Fruit fly (Drosophila melanogaster) whole organism, prepupa: Measurements from ENCODE around the gene bin.
A peak's percentile ranks its signal among the peaks of the same experiment; 100 is the strongest.

Experiments
- CG10631 ChIP-seq: fragments of 200-800 bp; sonication (Bioruptor generic); optimal IDR thresholded peaks from 2 replicates; lab custom pipeline; 2016; ENCODE audit warnings: missing biosample characterization, missing genetic modification characterization
- CG10669 ChIP-seq: fragments of 200-800 bp; sonication (Bioruptor generic); optimal IDR thresholded peaks from 3 replicates; lab custom pipeline; 2018; ENCODE audit warnings: missing biosample characterization, mild to moderate bottlenecking, missing genetic modification characterization, moderate library complexity
- CG11294 ChIP-seq: fragments of 200-800 bp; sonication (Bioruptor generic); IDR thresholded peaks from 2 replicates; pipeline ENCODE4 v1.3.6; 2022; ENCODE audit warnings: missing biosample characterization, missing genetic modification characterization
- CG11902 ChIP-seq: fragments of 200-800 bp; sonication (Bioruptor generic); optimal IDR thresholded peaks from 3 replicates; lab custom pipeline; 2016; ENCODE audit warnings: missing biosample characterization, missing genetic modification characterization
- CG15336 ChIP-seq: fragments of 200-800 bp; sonication (Bioruptor generic); IDR thresholded peaks from 2 replicates; pipeline ENCODE4 v1.3.6; 2022; ENCODE audit warnings: missing biosample characterization, missing genetic modification characterization
- CG3032 ChIP-seq: fragments of 200-800 bp; optimal IDR thresholded peaks from 2 replicates; lab custom pipeline; 2019; ENCODE audit warnings: missing biosample characterization, mild to moderate bottlenecking, missing genetic modification characterization, moderate library complexity
- CG31627 ChIP-seq: fragments of 200-800 bp; sonication (Bioruptor generic); optimal IDR thresholded peaks from 3 replicates; lab custom pipeline; 2016; ENCODE audit warnings: missing biosample characterization, missing genetic modification characterization
- CG32006 ChIP-seq: fragments of 200-800 bp; sonication (Bioruptor generic); optimal IDR thresholded peaks from 3 replicates; lab custom pipeline; 2017; ENCODE audit warnings: missing biosample characterization, mild to moderate bottlenecking, missing genetic modification characterization
- CG34406 ChIP-seq: fragments of 200-800 bp; sonication (Bioruptor generic); optimal IDR thresholded peaks from 3 replicates; lab custom pipeline; 2016; ENCODE audit warnings: missing biosample characterization, missing genetic modification characterization
- CG4318 ChIP-seq: fragments of 200-800 bp; sonication (Bioruptor generic); optimal IDR thresholded peaks from 3 replicates; lab custom pipeline; 2017; ENCODE audit warnings: missing biosample characterization, mild to moderate bottlenecking, missing genetic modification characterization
- CG6163 ChIP-seq: fragments of 200-800 bp; sonication (Bioruptor generic); IDR thresholded peaks from 3 replicates; pipeline ENCODE4 v1.3.6; 2022; ENCODE audit warnings: missing biosample characterization, missing genetic modification characterization
- CG6276 ChIP-seq: fragments of 200-800 bp; sonication (Bioruptor generic); optimal IDR thresholded peaks from 2 replicates; lab custom pipeline; 2017; ENCODE audit warnings: missing biosample characterization, mild to moderate bottlenecking, missing genetic modification characterization
- CG6792 ChIP-seq: fragments of 200-800 bp; sonication (Bioruptor generic); optimal IDR thresholded peaks from 3 replicates; lab custom pipeline; 2016; ENCODE audit warnings: missing biosample characterization, missing genetic modification characterization
- CG6808 ChIP-seq: fragments of 200-800 bp; sonication (Bioruptor generic); optimal IDR thresholded peaks from 3 replicates; lab custom pipeline; 2017; ENCODE audit warnings: missing biosample characterization, missing genetic modification characterization, mild to moderate bottlenecking, moderate library complexity, missing genetic modification reagents
- CG6854 ChIP-seq: fragments of 200-800 bp; sonication (Bioruptor generic); optimal IDR thresholded peaks from 2 replicates; lab custom pipeline; 2017; ENCODE audit warnings: missing biosample characterization, mild to moderate bottlenecking, missing genetic modification characterization
- CG7368 ChIP-seq: fragments of 200-800 bp; sonication (Bioruptor generic); optimal IDR thresholded peaks from 3 replicates; lab custom pipeline; 2016; ENCODE audit warnings: missing biosample characterization, missing genetic modification characterization
- CG8119 ChIP-seq: fragments of 200-800 bp; sonication (Bioruptor generic); IDR thresholded peaks from 3 replicates; pipeline ENCODE4 v1.3.6; 2022; ENCODE audit warnings: missing biosample characterization, missing genetic modification characterization
- CG8319 ChIP-seq: fragments of 200-800 bp; sonication (Bioruptor generic); optimal IDR thresholded peaks from 3 replicates; lab custom pipeline; 2016; ENCODE audit warnings: missing biosample characterization, missing genetic modification characterization
- CG8632 ChIP-seq: fragments of 200-800 bp; sonication (Bioruptor generic); optimal IDR thresholded peaks from 3 replicates; lab custom pipeline; 2016; ENCODE audit warnings: missing biosample characterization, missing genetic modification characterization
- Eip75B ChIP-seq: fragments of 200-800 bp; sonication (Bioruptor generic); optimal IDR thresholded peaks from 3 replicates; lab custom pipeline; 2016; ENCODE audit warnings: missing biosample characterization, missing genetic modification characterization
- Eip78C ChIP-seq: fragments of 200-800 bp; sonication (Bioruptor generic); peaks from one replicate; lab custom pipeline; 2016; ENCODE audit warnings: missing biosample characterization, missing genetic modification characterization
- Eip93F ChIP-seq: fragments of 200-800 bp; sonication (Bioruptor generic); optimal IDR thresholded peaks from 2 replicates; lab custom pipeline; 2016; ENCODE audit warnings: missing biosample characterization, mild to moderate bottlenecking, missing genetic modification characterization
- Ets21C ChIP-seq: fragments of 200-800 bp; sonication (Bioruptor generic); optimal IDR thresholded peaks from 3 replicates; lab custom pipeline; 2016; ENCODE audit warnings: missing biosample characterization, missing genetic modification characterization
- Ets96B ChIP-seq: fragments of 200-800 bp; optimal IDR thresholded peaks from 2 replicates; lab custom pipeline; 2019; ENCODE audit warnings: missing biosample characterization, mild to moderate bottlenecking, missing genetic modification characterization, moderate library complexity
- Hr39 ChIP-seq: fragments of 200-800 bp; sonication (Bioruptor generic); optimal IDR thresholded peaks from 2 replicates; lab custom pipeline; 2016; ENCODE audit warnings: missing biosample characterization, missing genetic modification characterization
- Hr4 ChIP-seq: fragments of 200-800 bp; sonication (Bioruptor generic); optimal IDR thresholded peaks from 3 replicates; lab custom pipeline; 2016; ENCODE audit warnings: missing biosample characterization, missing genetic modification characterization
- Met ChIP-seq: fragments of 200-800 bp; sonication (Bioruptor generic); optimal IDR thresholded peaks from 3 replicates; lab custom pipeline; 2016; ENCODE audit warnings: missing biosample characterization, missing genetic modification characterization
- Smox ChIP-seq: fragments of 200-800 bp; sonication (Bioruptor generic); optimal IDR thresholded peaks from 3 replicates; lab custom pipeline; 2016; ENCODE audit warnings: missing biosample characterization, missing genetic modification characterization
- Sox14 ChIP-seq: fragments of 200-800 bp; sonication (Bioruptor generic); optimal IDR thresholded peaks from 3 replicates; lab custom pipeline; 2016; ENCODE audit warnings: missing biosample characterization, missing genetic modification characterization
- achi ChIP-seq: fragments of 200-800 bp; sonication (Bioruptor generic); optimal IDR thresholded peaks from 3 replicates; lab custom pipeline; 2016; ENCODE audit warnings: missing biosample characterization, missing genetic modification characterization
- acj6 ChIP-seq: fragments of 200-800 bp; sonication (Bioruptor generic); optimal IDR thresholded peaks from 3 replicates; lab custom pipeline; 2016; ENCODE audit warnings: missing biosample characterization, missing genetic modification characterization
- dac ChIP-seq: fragments of 200-800 bp; sonication (Bioruptor generic); optimal IDR thresholded peaks from 2 replicates; lab custom pipeline; 2017; ENCODE audit warnings: missing biosample characterization, mild to moderate bottlenecking, missing genetic modification characterization
- eg ChIP-seq: fragments of 200-800 bp; sonication (Bioruptor generic); IDR thresholded peaks from 3 replicates; pipeline ENCODE4 v1.3.6; 2022; ENCODE audit warnings: missing biosample characterization, missing genetic modification characterization
- esn ChIP-seq: fragments of 200-800 bp; sonication (Bioruptor generic); optimal IDR thresholded peaks from 2 replicates; lab custom pipeline; 2016; ENCODE audit warnings: missing biosample characterization, mild to moderate bottlenecking, missing genetic modification characterization, moderate library complexity
- fd59A ChIP-seq: fragments of 200-800 bp; sonication (Bioruptor generic); optimal IDR thresholded peaks from 2 replicates; lab custom pipeline; 2017; ENCODE audit warnings: missing biosample characterization, mild to moderate bottlenecking, missing genetic modification characterization, missing genetic modification reagents
- fkh ChIP-seq: fragments of 200-800 bp; sonication (Bioruptor generic); optimal IDR thresholded peaks from 3 replicates; lab custom pipeline; 2017; ENCODE audit warnings: missing biosample characterization, mild to moderate bottlenecking, missing genetic modification characterization, moderate library complexity
- lz ChIP-seq: fragments of 200-800 bp; sonication (Bioruptor generic); optimal IDR thresholded peaks from 3 replicates; lab custom pipeline; 2016; ENCODE audit warnings: missing biosample characterization, missing genetic modification characterization
- net ChIP-seq: fragments of 200-800 bp; sonication (Bioruptor generic); optimal IDR thresholded peaks from 3 replicates; lab custom pipeline; 2016; ENCODE audit warnings: missing biosample characterization, missing genetic modification characterization
- salr ChIP-seq, 2 experiments: fragments of 200-800 bp; sonication (Bioruptor generic); optimal IDR thresholded peaks; 3 replicates each; lab custom pipeline; 2016 to 2018; ENCODE audit warnings: missing biosample characterization in 2 of 2, missing genetic modification characterization in 2 of 2, mild to moderate bottlenecking in 1 of 2
- ss ChIP-seq, 2 experiments: fragments of 200-800 bp; sonication (Bioruptor generic); optimal IDR thresholded peaks; 2 replicates in 1 of 2; 3 replicates in 1 of 2; lab custom pipeline; 2017 to 2018; ENCODE audit warnings: mild to moderate bottlenecking in 2 of 2, missing biosample characterization in 2 of 2, missing genetic modification characterization in 2 of 2, moderate library complexity in 1 of 2
- vri ChIP-seq: fragments of 200-800 bp; sonication (Bioruptor generic); optimal IDR thresholded peaks from 3 replicates; lab custom pipeline; 2016; ENCODE audit warnings: missing biosample characterization, mild to moderate bottlenecking, missing genetic modification characterization

The bin gene

DNA sequence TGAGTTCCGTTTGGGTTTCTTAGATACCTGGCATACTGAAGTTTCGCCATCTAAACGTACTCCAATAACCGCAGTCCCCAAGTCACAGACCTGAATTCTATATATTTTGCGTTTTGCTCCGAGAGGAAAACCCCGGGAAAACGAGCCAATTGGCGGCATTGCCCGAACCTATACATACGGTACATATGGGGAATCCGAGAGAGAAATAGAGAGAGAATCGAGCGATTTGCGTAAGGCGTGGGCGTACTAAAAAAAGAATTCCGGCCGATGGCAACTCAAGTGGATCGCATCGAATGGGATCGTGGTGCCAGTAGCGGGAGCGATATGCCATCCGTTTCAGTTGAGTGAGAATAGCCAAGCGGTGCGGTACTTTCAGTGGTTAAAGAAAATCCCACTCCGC, at the start of gene bin:
Gene bin, plus strand, starts transcription at position 335 of the 400 bp plus-strand sequence.
- no peak for TF ChIP-seq Sox14 (GFP tag; lab: Kevin White, UChicago)
- no peak for TF ChIP-seq CG15336 (GFP tag; lab: Robert Waterston, UW)
- no peak for TF ChIP-seq Eip78C (GFP tag; lab: Kevin White, UChicago)
- no peak for TF ChIP-seq Hr39 (GFP tag; lab: Kevin White, UChicago)
- no peak for TF ChIP-seq fkh

dm6 chr3L:6942103-6942830, 48.2 kb upstream of the bin start:
- TF ChIP-seq CG6808 (GFP tag; lab: Kevin White, UChicago) = no peak
- TF ChIP-seq Eip93F = no peak
- TF ChIP-seq Eip78C (GFP tag; lab: Kevin White, UChicago) = peak; percentile 21
- TF ChIP-seq, all 60 proteins: peak for 1

DNA sequence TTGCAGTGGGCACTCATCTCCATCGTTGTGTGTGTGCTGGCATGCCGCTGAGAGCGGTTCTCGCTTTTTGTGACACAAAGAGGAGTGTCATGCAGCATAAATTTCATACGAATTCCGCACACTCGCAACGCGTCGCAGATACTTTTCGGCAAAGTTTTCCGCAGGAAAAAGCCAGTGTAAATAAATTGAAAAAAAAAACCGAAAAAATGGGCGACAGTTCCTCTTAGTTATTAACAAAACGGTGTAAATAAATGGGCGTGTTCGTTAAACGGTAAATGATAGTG, 47.6 kb upstream of the bin start, which contains the start of gene tow:
Gene tow, plus strand, starts transcription at position 26 of the 284 bp plus-strand sequence.
- TF ChIP-seq Smox (GFP tag; lab: Kevin White, UChicago) = no peak
- TF ChIP-seq fd59A (GFP tag; lab: Kevin White, UChicago) = no peak
- TF ChIP-seq CG10669 (GFP tag; lab: Kevin White, UChicago) = no peak

- TF ChIP-seq achi (GFP tag; lab: Kevin White, UChicago) = no peak
- TF ChIP-seq lz (GFP tag; lab: Kevin White, UChicago) = no peak
- no peak for TF ChIP-seq Eip93F
- TF ChIP-seq Hr4 (GFP tag; lab: Kevin White, UChicago) = no peak
- TF ChIP-seq CG6163 (GFP tag; lab: Robert Waterston, UW) = no peak
- TF ChIP-seq salr (GFP tag; optimal IDR thresholded peaks at IDR 0.05; lab: Kevin White, UChicago) = peak in 1 of 2 experiments; percentile 11
- no peak for TF ChIP-seq Eip75B (GFP tag; lab: Kevin White, UChicago)
- TF ChIP-seq esn (GFP tag; lab: Kevin White, UChicago) = no peak
- no peak for TF ChIP-seq ss (GFP tag; optimal IDR thresholded peaks at IDR 0.05; lab: Kevin White, UChicago)
- TF ChIP-seq CG8319 = no peak
- no peak for TF ChIP-seq CG10631
- no peak for TF ChIP-seq CG8632
- TF ChIP-seq CG6854 = no peak
- TF ChIP-seq dac (GFP tag; lab: Kevin White, UChicago) = no peak
- TF ChIP-seq Eip78C (GFP tag; lab: Kevin White, UChicago) = peak; percentile 14
- no peak for TF ChIP-seq CG31627 (GFP tag; lab: Kevin White, UChicago)
- TF ChIP-seq CG8119 (GFP tag; lab: Robert Waterston, UW) = peak; percentile 20; the same call in 1 of the 3 replicates
- peak; percentile 35; the same call in 2 of the 3 replicates for TF ChIP-seq eg
- no peak for TF ChIP-seq vri (GFP tag; lab: Kevin White, UChicago)
- TF ChIP-seq CG11294 (GFP tag; lab: Robert Waterston, UW) = no peak
- TF ChIP-seq Ets96B (tag; lab: Kevin White, UChicago) = no peak
- TF ChIP-seq acj6 = no peak
- TF ChIP-seq fd59A (GFP tag; lab: Kevin White, UChicago) = no peak
- peak; percentile 61 for TF ChIP-seq CG15336 (GFP tag; lab: Robert Waterston, UW)
- TF ChIP-seq CG6276 (GFP tag; lab: Kevin White, UChicago) = peak; percentile 55
- no peak for TF ChIP-seq CG6808 (GFP tag; lab: Kevin White, UChicago)
- TF ChIP-seq CG34406 (GFP tag; lab: Kevin White, UChicago) = no peak
- TF ChIP-seq CG11902 (GFP tag; lab: Kevin White, UChicago) = no peak
- no peak for TF ChIP-seq Smox (GFP tag; lab: Kevin White, UChicago)
- TF ChIP-seq net (GFP tag; lab: Kevin White, UChicago) = no peak
- TF ChIP-seq Met (GFP tag; lab: Kevin White, UChicago) = no peak
- no peak for TF ChIP-seq Ets21C (GFP tag; lab: Kevin White, UChicago)
- TF ChIP-seq CG6792 (GFP tag; lab: Kevin White, UChicago) = no peak
- no peak for TF ChIP-seq CG7368 (GFP tag; lab: Kevin White, UChicago)
- TF ChIP-seq CG4318 = no peak
- peak; percentile 9 for TF ChIP-seq CG32006 (GFP tag; lab: Kevin White, UChicago)
- no peak for TF ChIP-seq CG3032 (tag; lab: Kevin White, UChicago)
- TF ChIP-seq, all 60 proteins: peak for 7
Observed at dm6 chr3L:6943204-6943947, 47.0 kb upstream of the bin start.
